Fruit fly (Drosophila melanogaster) whole organism, embryonic: ENCODE results near the gene Patj.
A peak's percentile ranks its signal among the peaks of the same experiment; 100 is the strongest.

Source experiments
- ATbp ChIP-seq: fragments of 200-800 bp; sonication (Bioruptor generic); optimal IDR thresholded peaks from 2 replicates; lab custom pipeline; 2017; ENCODE audit warnings: missing biosample characterization, mild to moderate bottlenecking, missing genetic modification characterization, missing genetic modification reagents
- CG11696 ChIP-seq: fragments of 200-800 bp; sonication (Bioruptor generic); IDR thresholded peaks from 2 replicates; pipeline ENCODE4 v1.3.6; 2022; ENCODE audit warnings: missing biosample characterization, missing genetic modification characterization
- CG12104 ChIP-seq: fragments of 200-800 bp; sonication (Bioruptor generic); optimal IDR thresholded peaks from 3 replicates; lab custom pipeline; 2016; ENCODE audit warnings: missing biosample characterization, missing genetic modification characterization
- CG14050 ChIP-seq: fragments of 200-800 bp; sonication (Bioruptor generic); IDR thresholded peaks from 3 replicates; pipeline ENCODE4 v1.3.6; 2022; ENCODE audit warnings: missing biosample characterization, missing genetic modification characterization
- CG18764 ChIP-seq: fragments of 200-800 bp; sonication (Bioruptor generic); optimal IDR thresholded peaks from 3 replicates; lab custom pipeline; 2016; ENCODE audit warnings: missing biosample characterization, missing genetic modification characterization
- CG30403 ChIP-seq: fragments of 200-800 bp; sonication (Bioruptor generic); optimal IDR thresholded peaks from 3 replicates; lab custom pipeline; 2016; ENCODE audit warnings: missing biosample characterization, missing genetic modification characterization
- CG3163 ChIP-seq: fragments of 200-800 bp; sonication (Bioruptor generic); optimal IDR thresholded peaks from 3 replicates; lab custom pipeline; 2016; ENCODE audit warnings: missing biosample characterization, missing genetic modification characterization
- CG32772 ChIP-seq: fragments of 200-800 bp; sonication (Bioruptor generic); IDR thresholded peaks from 2 replicates; pipeline ENCODE4 v1.3.6; 2022; ENCODE audit warnings: missing biosample characterization, missing genetic modification characterization
- CG34224 ChIP-seq: fragments of 200-800 bp; sonication (Bioruptor generic); IDR thresholded peaks from 3 replicates; pipeline ENCODE4 v1.3.6; 2022; ENCODE audit warnings: missing biosample characterization, missing genetic modification characterization; ENCODE audit not compliant: partially characterized antibody
- CG3726 ChIP-seq: fragments of 200-800 bp; sonication (Bioruptor generic); IDR thresholded peaks from 3 replicates; pipeline ENCODE4, ENCODE4 v1.3.6; 2022; ENCODE audit warnings: missing biosample characterization, missing genetic modification characterization
- CG4854 ChIP-seq: fragments of 200-800 bp; sonication (Bioruptor generic); optimal IDR thresholded peaks from 2 replicates; lab custom pipeline; 2016; ENCODE audit warnings: missing biosample characterization, missing genetic modification characterization, inconsistent platforms
- CG6175 ChIP-seq: fragments of 200-800 bp; sonication (Bioruptor generic); IDR thresholded peaks from 3 replicates; pipeline ENCODE4 v1.3.6; 2022; ENCODE audit warnings: missing biosample characterization, missing genetic modification characterization
- CG7928 ChIP-seq: fragments of 200-800 bp; sonication (Bioruptor generic); optimal IDR thresholded peaks from 2 replicates; lab custom pipeline; 2017; ENCODE audit warnings: missing biosample characterization, mild to moderate bottlenecking, missing genetic modification characterization
- CG7963 ChIP-seq: fragments of 200-800 bp; sonication (Bioruptor generic); IDR thresholded peaks from 3 replicates; pipeline ENCODE4 v1.3.6; 2022; ENCODE audit warnings: missing biosample characterization, missing genetic modification characterization; ENCODE audit not compliant: partially characterized antibody
- CG9437 ChIP-seq: fragments of 200-800 bp; sonication (Bioruptor generic); optimal IDR thresholded peaks from 2 replicates; lab custom pipeline; 2018; ENCODE audit warnings: missing biosample characterization, mild to moderate bottlenecking, missing genetic modification characterization
- CkIIα-i1 ChIP-seq: fragments of 200-800 bp; sonication (Bioruptor generic); IDR thresholded peaks from 2 replicates; pipeline ENCODE4 v1.3.6; 2022; ENCODE audit warnings: missing biosample characterization, missing genetic modification characterization
- D19A ChIP-seq: fragments of 200-800 bp; optimal IDR thresholded peaks from 3 replicates; lab custom pipeline; 2019; ENCODE audit warnings: missing biosample characterization, mild to moderate bottlenecking, missing genetic modification characterization, moderate library complexity
- Dek ChIP-seq: fragments of 200-800 bp; sonication (Bioruptor generic); optimal IDR thresholded peaks from 3 replicates; lab custom pipeline; 2019; ENCODE audit warnings: missing biosample characterization, mild to moderate bottlenecking, missing genetic modification characterization, moderate library complexity
- Doc2 ChIP-seq: fragments of 200-800 bp; sonication (Bioruptor generic); IDR thresholded peaks from 2 replicates; pipeline ENCODE4 v1.3.6; 2022; ENCODE audit warnings: missing biosample characterization, missing genetic modification characterization
- HLH3B ChIP-seq: fragments of 200-800 bp; sonication (Bioruptor generic); IDR thresholded peaks from 2 replicates; pipeline ENCODE4 v1.3.6; 2022; ENCODE audit warnings: missing biosample characterization, missing genetic modification characterization
- HLH54F ChIP-seq: fragments of 200-800 bp; sonication (Bioruptor generic); optimal IDR thresholded peaks from 3 replicates; lab custom pipeline; 2016; ENCODE audit warnings: missing biosample characterization, missing genetic modification characterization
- HmgZ ChIP-seq: fragments of 200-800 bp; sonication (Bioruptor generic); optimal IDR thresholded peaks from 2 replicates; lab custom pipeline; 2018; ENCODE audit warnings: missing biosample characterization, mild to moderate bottlenecking, missing genetic modification characterization
- Nf-YB ChIP-seq: fragments of 200-800 bp; sonication (Bioruptor generic); optimal IDR thresholded peaks from 3 replicates; lab custom pipeline; 2019; ENCODE audit warnings: missing biosample characterization, mild to moderate bottlenecking, missing genetic modification characterization, moderate library complexity
- Oaz ChIP-seq: fragments of 200-800 bp; sonication (Bioruptor generic); IDR thresholded peaks from 2 replicates; pipeline ENCODE4 v1.3.6; 2022; ENCODE audit warnings: missing biosample characterization, missing genetic modification characterization
- Ravus ChIP-seq: fragments of 200-800 bp; sonication (Bioruptor generic); IDR thresholded peaks from 2 replicates; pipeline ENCODE4 v1.3.6; 2022; ENCODE audit warnings: missing biosample characterization, missing genetic modification characterization
- Rfx ChIP-seq: fragments of 200-800 bp; sonication (Bioruptor generic); IDR thresholded peaks from 2 replicates; pipeline ENCODE4 v1.3.6; 2022; ENCODE audit warnings: missing biosample characterization, missing genetic modification characterization
- Tbp ChIP-seq: fragments of >200 bp; optimal IDR thresholded peaks from 2 replicates; lab custom pipeline; 2018; ENCODE audit warnings: missing biosample characterization, missing genetic modification characterization
- Xrp1 ChIP-seq: fragments of 200-800 bp; sonication (Bioruptor generic); IDR thresholded peaks from 2 replicates; pipeline ENCODE4 v1.3.6; 2022; ENCODE audit warnings: missing biosample characterization, missing genetic modification characterization
- bbx ChIP-seq: fragments of 200-800 bp; sonication (Bioruptor generic); IDR thresholded peaks from 2 replicates; pipeline ENCODE4 v1.3.6; 2022; ENCODE audit warnings: missing biosample characterization, missing genetic modification characterization; ENCODE audit not compliant: partially characterized antibody
- disco-r ChIP-seq: fragments of 200-800 bp; sonication (Bioruptor generic); optimal IDR thresholded peaks from 2 replicates; lab custom pipeline; 2016; ENCODE audit warnings: missing biosample characterization, missing genetic modification characterization
- eve ChIP-seq, 2 experiments: fragments of >200 bp; optimal IDR thresholded peaks; 2 replicates each; lab custom pipeline; 2017; ENCODE audit warnings: missing biosample characterization in 2 of 2, missing genetic modification characterization in 2 of 2
- gce ChIP-seq: fragments of 200-800 bp; sonication (Bioruptor generic); IDR thresholded peaks from 3 replicates; pipeline ENCODE4 v1.3.6; 2022; ENCODE audit warnings: missing biosample characterization, missing genetic modification characterization
- her ChIP-seq: fragments of 200-800 bp; sonication (Bioruptor generic); optimal IDR thresholded peaks from 2 replicates; lab custom pipeline; 2016; ENCODE audit warnings: missing biosample characterization, missing genetic modification characterization
- inv ChIP-seq: fragments of 200-800 bp; sonication (Bioruptor generic); IDR thresholded peaks from 2 replicates; pipeline ENCODE4 v1.3.6; 2022; ENCODE audit warnings: missing biosample characterization, missing genetic modification characterization; ENCODE audit not compliant: partially characterized antibody
- klu ChIP-seq: fragments of 200-800 bp; sonication (Bioruptor generic); IDR thresholded peaks from 2 replicates; pipeline ENCODE4 v1.3.6; 2022; ENCODE audit warnings: missing biosample characterization, missing genetic modification characterization
- kni ChIP-seq: fragments of 200-800 bp; sonication (Bioruptor generic); optimal IDR thresholded peaks from 3 replicates; lab custom pipeline; 2017; ENCODE audit warnings: mild to moderate bottlenecking, missing biosample characterization, missing genetic modification reagents, missing genetic modification characterization
- lilli ChIP-seq: fragments of 200-800 bp; sonication (Bioruptor generic); optimal IDR thresholded peaks from 3 replicates; lab custom pipeline; 2016; ENCODE audit warnings: missing biosample characterization, missing genetic modification characterization
- mirr ChIP-seq: fragments of 200-800 bp; sonication (Bioruptor generic); optimal IDR thresholded peaks from 3 replicates; lab custom pipeline; 2018; ENCODE audit warnings: missing biosample characterization, mild to moderate bottlenecking, missing genetic modification characterization
- nom ChIP-seq: fragments of 200-800 bp; sonication (Bioruptor generic); optimal IDR thresholded peaks from 2 replicates; lab custom pipeline; 2017; ENCODE audit warnings: missing biosample characterization, missing genetic modification characterization, mild to moderate bottlenecking, moderate library complexity, missing genetic modification reagents
- prd ChIP-seq, 3 experiments: fragments of >200 bp in 2 of 3; fragments of 200-800 bp in 1 of 3; sonication (Bioruptor generic) in 1 of 3; optimal IDR thresholded peaks in 2 of 3; IDR thresholded peaks in 1 of 3; 2 replicates in 2 of 3; 3 replicates in 1 of 3; pipeline versions ENCODE4 v1.3.6 to Lab custom; 2017 to 2022; ENCODE audit warnings: missing biosample characterization in 1 of 3, missing genetic modification characterization in 1 of 3
- psq ChIP-seq: fragments of 200-800 bp; sonication (Bioruptor generic); optimal IDR thresholded peaks from 2 replicates; lab custom pipeline; 2017; ENCODE audit warnings: missing biosample characterization, missing genetic modification characterization
- sc ChIP-seq, 3 experiments: fragments of >200 bp in 2 of 3; fragments of 200-800 bp in 1 of 3; sonication (Bioruptor generic) in 1 of 3; optimal IDR thresholded peaks; 2 replicates in 2 of 3; 3 replicates in 1 of 3; lab custom pipeline; 2017; ENCODE audit warnings: mild to moderate bottlenecking in 1 of 3, missing biosample characterization in 1 of 3, missing genetic modification characterization in 1 of 3, missing genetic modification reagents in 1 of 3
- sens-2 ChIP-seq: fragments of 200-800 bp; sonication (Bioruptor generic); IDR thresholded peaks from 2 replicates; pipeline ENCODE4 v1.3.6; 2022; ENCODE audit warnings: missing biosample characterization, missing genetic modification characterization
- sim ChIP-seq: fragments of 200-800 bp; sonication (Bioruptor generic); IDR thresholded peaks from 2 replicates; pipeline ENCODE4 v1.3.6; 2022; ENCODE audit warnings: missing biosample characterization, missing genetic modification characterization
- sna ChIP-seq: fragments of 200-800 bp; sonication (Bioruptor generic); IDR thresholded peaks from 2 replicates; pipeline ENCODE4 v1.3.6; 2022; ENCODE audit warnings: missing biosample characterization, missing genetic modification characterization; ENCODE audit not compliant: partially characterized antibody
- sqz ChIP-seq: fragments of 200-800 bp; sonication (Bioruptor generic); optimal IDR thresholded peaks from 3 replicates; lab custom pipeline; 2018; ENCODE audit warnings: missing biosample characterization, mild to moderate bottlenecking, missing genetic modification characterization
- tio ChIP-seq: fragments of 200-800 bp; sonication (Bioruptor generic); optimal IDR thresholded peaks from 2 replicates; lab custom pipeline; 2017; ENCODE audit warnings: missing biosample characterization, missing genetic modification characterization, inconsistent platforms
- vnd ChIP-seq: fragments of 200-800 bp; sonication (Bioruptor generic); IDR thresholded peaks from 3 replicates; pipeline ENCODE4 v1.3.6; 2022; ENCODE audit warnings: missing biosample characterization, missing genetic modification characterization; ENCODE audit not compliant: partially characterized antibody
- wdn ChIP-seq: fragments of 200-800 bp; sonication (Bioruptor generic); IDR thresholded peaks from 2 replicates; pipeline ENCODE4 v1.3.6; 2022; ENCODE audit warnings: missing biosample characterization, missing genetic modification characterization
- z ChIP-seq: fragments of 200-800 bp; sonication (Bioruptor generic); IDR thresholded peaks from 3 replicates; pipeline ENCODE4 v1.3.6; 2022; ENCODE audit warnings: missing biosample characterization, missing genetic modification characterization
- zen ChIP-seq: fragments of 200-800 bp; sonication (Bioruptor generic); optimal IDR thresholded peaks from 3 replicates; lab custom pipeline; 2018; ENCODE audit warnings: missing biosample characterization, mild to moderate bottlenecking, missing genetic modification characterization, moderate library complexity

Patj gene

dm6 chr3L:1802802-1803201 is 4.2 kb downstream of the Patj start, which contains the start of the genes JTBR and CG42676 (continued):
- TF ChIP-seq HmgZ (tag; lab: Kevin White, UChicago) (peak; percentile 28), CG9437 (GFP tag; lab: Kevin White, UChicago) (peak; percentile 29), sna (GFP tag; lab: Robert Waterston, UW) (0 out of 2 replicates have a peak, but pooled peaks have one; percentile 33), nom (GFP tag; lab: Kevin White, UChicago) (no peak), Rfx (no peak), ATbp (GFP tag; lab: Kevin White, UChicago) (no peak), Doc2 (GFP tag; lab: Robert Waterston, UW) (no peak), CG14050 (no peak), Nf-YB (no peak), tio (GFP tag; lab: Kevin White, UChicago) (no peak), Xrp1 (GFP tag; lab: Robert Waterston, UW) (no peak), sens-2 (GFP tag; lab: Robert Waterston, UW) (no peak), Tbp (GFP tag; lab: Kevin White, UChicago) (no peak), CG4854 (GFP tag; lab: Kevin White, UChicago) (no peak), gce (GFP tag; lab: Robert Waterston, UW) (no peak), CG30403 (GFP tag; lab: Kevin White, UChicago) (peak; percentile 8), her (GFP tag; lab: Kevin White, UChicago) (no peak), sim (GFP tag; lab: Robert Waterston, UW) (no peak), CG18764 (GFP tag; lab: Kevin White, UChicago) (no peak), sqz (GFP tag; lab: Kevin White, UChicago) (no peak), vnd (GFP tag; lab: Robert Waterston, UW) (0 out of 3 replicates have a peak, but pooled peaks have one; percentile 28), CG11696 (GFP tag; lab: Robert Waterston, UW) (no peak), sc (optimal IDR thresholded peaks at IDR 0.05; lab: Kevin White, UChicago) (no peak), sc (GFP tag; optimal IDR thresholded peaks at IDR 0.05; lab: Kevin White, UChicago) (no peak), CG6175 (GFP tag; lab: Robert Waterston, UW) (no peak), zen (tag; lab: Kevin White, UChicago) (peak; percentile 14), CG32772 (GFP tag; lab: Robert Waterston, UW) (no peak), inv (peak; percentile 53; the same call in 1 of the 2 replicates), klu (no peak), kni (GFP tag; lab: Kevin White, UChicago) (no peak), bbx (no peak), psq (peak; percentile 99), Dek (tag; lab: Kevin White, UChicago) (no peak), CG7963 (GFP tag; lab: Robert Waterston, UW) (no peak), eve (GFP tag; optimal IDR thresholded peaks at IDR 0.05; lab: Kevin White, UChicago) (no peak), CG7928 (GFP tag; lab: Kevin White, UChicago) (no peak), lilli (GFP tag; lab: Kevin White, UChicago) (peak; percentile 23), D19A (tag; lab: Kevin White, UChicago) (no peak), Oaz (GFP tag; lab: Robert Waterston, UW) (no peak), CG12104 (GFP tag; lab: Kevin White, UChicago) (peak; percentile 19), prd (optimal IDR thresholded peaks at IDR 0.05; lab: Kevin White, UChicago) (no peak), prd (GFP tag; IDR thresholded peaks at IDR 0.05; lab: Robert Waterston, UW) (0 out of 3 replicates have a peak, but pooled peaks have one; percentile 18), wdn (GFP tag; lab: Robert Waterston, UW) (no peak), CkIIα-i1 (GFP tag; lab: Robert Waterston, UW) (no peak), CG34224 (peak; percentile 62; the same call in 2 of the 3 replicates), CG3726 (GFP tag; lab: Robert Waterston, UW) (no peak), HLH54F (GFP tag; lab: Kevin White, UChicago) (no peak), Ravus (no peak), z (no peak), disco-r (GFP tag; lab: Kevin White, UChicago) (no peak), mirr (GFP tag; lab: Kevin White, UChicago) (no peak), HLH3B (no peak), CG3163 (GFP tag; lab: Kevin White, UChicago) (no peak)
